Fruit fly (Drosophila melanogaster) whole organism, embryonic: ENCODE data around the gene CG11263.

ENCODE experiments used
- ATbp ChIP-seq: fragments of 200-800 bp; sonication (Bioruptor generic); optimal IDR thresholded peaks from 2 replicates; lab custom pipeline; 2017; ENCODE audit warnings: missing biosample characterization, mild to moderate bottlenecking, missing genetic modification characterization, missing genetic modification reagents
- Abd-B ChIP-seq: fragments of 200-800 bp; sonication (Bioruptor generic); optimal IDR thresholded peaks from 2 replicates; lab custom pipeline; 2018; ENCODE audit warnings: missing biosample characterization, mild to moderate bottlenecking, missing genetic modification characterization, moderate library complexity
- Awh ChIP-seq: fragments of 200-800 bp; sonication (Bioruptor generic); IDR thresholded peaks from 2 replicates; pipeline ENCODE4, ENCODE4 v1.3.6; 2022; ENCODE audit warnings: missing biosample characterization, missing genetic modification characterization
- CG1024 ChIP-seq: fragments of 200-800 bp; sonication (Bioruptor generic); IDR thresholded peaks from 2 replicates; pipeline ENCODE4 v1.3.6; 2022; ENCODE audit warnings: missing biosample characterization, missing genetic modification characterization
- CG12744 ChIP-seq: fragments of 200-800 bp; sonication (Bioruptor generic); optimal IDR thresholded peaks from 2 replicates; lab custom pipeline; 2016; ENCODE audit warnings: missing biosample characterization, missing genetic modification characterization
- CG12769 ChIP-seq: fragments of 200-800 bp; sonication (Bioruptor generic); optimal IDR thresholded peaks from 2 replicates; lab custom pipeline; 2019; ENCODE audit warnings: missing biosample characterization, mild to moderate bottlenecking, missing genetic modification characterization, moderate library complexity
- CG1529 ChIP-seq: fragments of 200-800 bp; sonication (Bioruptor generic); optimal IDR thresholded peaks from 3 replicates; lab custom pipeline; 2018; ENCODE audit warnings: missing biosample characterization, missing genetic modification characterization
- CG15514 ChIP-seq: fragments of 200-800 bp; sonication (Bioruptor generic); optimal IDR thresholded peaks from 3 replicates; lab custom pipeline; 2017; ENCODE audit warnings: missing biosample characterization, missing genetic modification characterization, mild to moderate bottlenecking, moderate library complexity, missing genetic modification reagents
- CG17612 ChIP-seq: fragments of 200-800 bp; sonication (Bioruptor generic); IDR thresholded peaks from 2 replicates; pipeline ENCODE4 v1.3.6; 2022; ENCODE audit warnings: missing biosample characterization, missing genetic modification characterization
- CG2202 ChIP-seq: fragments of 200-800 bp; sonication (Bioruptor generic); optimal IDR thresholded peaks from 2 replicates; lab custom pipeline; 2018; ENCODE audit warnings: missing biosample characterization, mild to moderate bottlenecking, missing genetic modification characterization
- CG34376 ChIP-seq: fragments of 200-800 bp; sonication (Bioruptor generic); optimal IDR thresholded peaks from 2 replicates; lab custom pipeline; 2018; ENCODE audit warnings: missing biosample characterization, mild to moderate bottlenecking, missing genetic modification characterization
- CG3838 ChIP-seq: fragments of 200-800 bp; sonication (Bioruptor generic); optimal IDR thresholded peaks from 3 replicates; lab custom pipeline; 2016; ENCODE audit warnings: missing biosample characterization, missing genetic modification characterization
- CG4424 ChIP-seq: fragments of 200-800 bp; sonication (Bioruptor generic); optimal IDR thresholded peaks from 3 replicates; lab custom pipeline; 2016; ENCODE audit warnings: missing biosample characterization, missing genetic modification characterization
- CG6683 ChIP-seq: fragments of 200-800 bp; sonication (Bioruptor generic); optimal IDR thresholded peaks from 2 replicates; lab custom pipeline; 2017; ENCODE audit warnings: missing biosample characterization, mild to moderate bottlenecking, missing genetic modification characterization, missing genetic modification reagents
- CG6813 ChIP-seq: fragments of 200-800 bp; sonication (Bioruptor generic); optimal IDR thresholded peaks from 2 replicates; lab custom pipeline; 2017; ENCODE audit warnings: missing biosample characterization, missing genetic modification characterization, mild to moderate bottlenecking, moderate library complexity, missing genetic modification reagents
- CG7839 ChIP-seq: fragments of 200-800 bp; sonication (Bioruptor generic); optimal IDR thresholded peaks from 3 replicates; lab custom pipeline; 2018; ENCODE audit warnings: missing biosample characterization, mild to moderate bottlenecking, missing genetic modification characterization, moderate library complexity
- CG7928 ChIP-seq: fragments of 200-800 bp; sonication (Bioruptor generic); optimal IDR thresholded peaks from 2 replicates; lab custom pipeline; 2017; ENCODE audit warnings: missing biosample characterization, mild to moderate bottlenecking, missing genetic modification characterization
- CG8765 ChIP-seq: fragments of 200-800 bp; sonication (Bioruptor generic); IDR thresholded peaks from 2 replicates; pipeline ENCODE4 v1.3.6; 2022; ENCODE audit warnings: missing biosample characterization, missing genetic modification characterization
- Dbx ChIP-seq: fragments of 200-800 bp; sonication (Bioruptor generic); IDR thresholded peaks from 3 replicates; pipeline ENCODE4 v1.3.6; 2022; ENCODE audit warnings: missing biosample characterization, missing genetic modification characterization
- Doc2 ChIP-seq: fragments of 200-800 bp; sonication (Bioruptor generic); IDR thresholded peaks from 2 replicates; pipeline ENCODE4 v1.3.6; 2022; ENCODE audit warnings: missing biosample characterization, missing genetic modification characterization
- Fer3 ChIP-seq: fragments of 200-800 bp; sonication (Bioruptor generic); optimal IDR thresholded peaks from 2 replicates; lab custom pipeline; 2018; ENCODE audit warnings: missing biosample characterization, mild to moderate bottlenecking, missing genetic modification characterization, moderate library complexity
- H15 ChIP-seq: fragments of 200-800 bp; sonication (Bioruptor generic); IDR thresholded peaks from 3 replicates; pipeline ENCODE4 v1.3.6; 2022; ENCODE audit warnings: missing biosample characterization, missing genetic modification characterization
- HLH4C ChIP-seq: fragments of 200-800 bp; sonication (Bioruptor generic); IDR thresholded peaks from 3 replicates; pipeline ENCODE4 v1.3.6; 2022; ENCODE audit warnings: missing biosample characterization, missing genetic modification characterization; ENCODE audit not compliant: partially characterized antibody
- Lpt ChIP-seq: fragments of >200 bp; optimal IDR thresholded peaks from 2 replicates; lab custom pipeline; 2018; ENCODE audit warnings: missing biosample characterization, missing genetic modification characterization
- Max ChIP-seq: fragments of 200-800 bp; sonication (Bioruptor generic); optimal IDR thresholded peaks from 2 replicates; lab custom pipeline; 2016; ENCODE audit warnings: missing biosample characterization, mild to moderate bottlenecking, missing genetic modification characterization
- Ptx1 ChIP-seq: fragments of 200-800 bp; sonication (Bioruptor generic); IDR thresholded peaks from 2 replicates; pipeline ENCODE4 v1.3.6; 2022; ENCODE audit warnings: missing biosample characterization, missing genetic modification characterization
- Rx ChIP-seq: fragments of 200-800 bp; sonication (Bioruptor generic); IDR thresholded peaks from 2 replicates; pipeline ENCODE4 v1.3.6; 2022; ENCODE audit warnings: missing biosample characterization, missing genetic modification characterization
- Sry-δ ChIP-seq: fragments of 200-800 bp; sonication (Bioruptor generic); optimal IDR thresholded peaks from 2 replicates; lab custom pipeline; 2016; ENCODE audit warnings: missing biosample characterization, missing genetic modification characterization
- YL-1 ChIP-seq: fragments of 200-800 bp; sonication (Bioruptor generic); optimal IDR thresholded peaks from 3 replicates; lab custom pipeline; 2017; ENCODE audit warnings: missing biosample characterization, mild to moderate bottlenecking, missing genetic modification characterization
- al ChIP-seq: fragments of 200-800 bp; sonication (Bioruptor generic); IDR thresholded peaks from 2 replicates; pipeline ENCODE4 v1.3.6; 2022; ENCODE audit warnings: missing biosample characterization, missing genetic modification characterization
- amos ChIP-seq: fragments of 200-800 bp; sonication (Bioruptor generic); IDR thresholded peaks from 2 replicates; pipeline ENCODE4 v1.3.6; 2022; ENCODE audit warnings: missing biosample characterization, missing genetic modification characterization; ENCODE audit not compliant: partially characterized antibody
- ash1 ChIP-seq: fragments of 200-800 bp; sonication (Bioruptor generic); optimal IDR thresholded peaks from 2 replicates; lab custom pipeline; 2018; ENCODE audit warnings: missing biosample characterization, mild to moderate bottlenecking, missing genetic modification characterization
- cato ChIP-seq: fragments of 200-800 bp; sonication (Bioruptor generic); optimal IDR thresholded peaks from 2 replicates; lab custom pipeline; 2016; ENCODE audit warnings: missing biosample characterization, missing genetic modification characterization, borderline replicate concordance
- cg ChIP-seq: fragments of 200-800 bp; sonication (Bioruptor generic); optimal IDR thresholded peaks from 3 replicates; lab custom pipeline; 2019; ENCODE audit warnings: missing biosample characterization, mild to moderate bottlenecking, missing genetic modification characterization, moderate library complexity
- chif ChIP-seq, 2 experiments: fragments of 200-800 bp; sonication (Bioruptor generic); optimal IDR thresholded peaks; 3 replicates each; lab custom pipeline; 2016; ENCODE audit warnings: missing biosample characterization in 2 of 2, missing genetic modification characterization in 2 of 2
- dimm ChIP-seq: fragments of 200-800 bp; sonication (Bioruptor generic); IDR thresholded peaks from 2 replicates; pipeline ENCODE4 v1.3.6; 2022; ENCODE audit warnings: missing biosample characterization, missing genetic modification characterization
- dm ChIP-seq: fragments of 200-800 bp; sonication (Bioruptor generic); optimal IDR thresholded peaks from 3 replicates; lab custom pipeline; 2016; ENCODE audit warnings: missing biosample characterization, missing genetic modification characterization
- fd102C ChIP-seq: fragments of 200-800 bp; sonication (Bioruptor generic); optimal IDR thresholded peaks from 2 replicates; lab custom pipeline; 2018; ENCODE audit warnings: missing biosample characterization, mild to moderate bottlenecking, missing genetic modification characterization, moderate library complexity
- gcm2 ChIP-seq: fragments of 200-800 bp; sonication (Bioruptor generic); optimal IDR thresholded peaks from 2 replicates; lab custom pipeline; 2016; ENCODE audit warnings: missing biosample characterization, missing genetic modification characterization
- grn ChIP-seq: fragments of 200-800 bp; sonication (Bioruptor generic); optimal IDR thresholded peaks from 3 replicates; lab custom pipeline; 2017; ENCODE audit warnings: missing biosample characterization, missing genetic modification characterization
- ind ChIP-seq: fragments of 200-800 bp; sonication (Bioruptor generic); optimal IDR thresholded peaks from 3 replicates; lab custom pipeline; 2016; ENCODE audit warnings: missing biosample characterization, missing genetic modification characterization
- lov ChIP-seq, 2 experiments: fragments of 200-800 bp in 1 of 2; fragments of >200 bp in 1 of 2; sonication (Bioruptor generic) in 1 of 2; IDR thresholded peaks in 1 of 2; optimal IDR thresholded peaks in 1 of 2; 2 replicates in 1 of 2; 3 replicates in 1 of 2; pipeline versions ENCODE4 v1.3.6 to Lab custom; 2017 to 2022; ENCODE audit warnings: missing biosample characterization in 1 of 2, missing genetic modification characterization in 1 of 2
- nerfin-2 ChIP-seq: fragments of 200-800 bp; sonication (Bioruptor generic); IDR thresholded peaks from 2 replicates; pipeline ENCODE4 v1.3.6; 2022; ENCODE audit warnings: missing biosample characterization, missing genetic modification characterization; ENCODE audit not compliant: partially characterized antibody
- pho ChIP-seq: fragments of 200-800 bp; sonication (Bioruptor generic); optimal IDR thresholded peaks from 2 replicates; lab custom pipeline; 2016; ENCODE audit warnings: missing biosample characterization, missing genetic modification characterization
- run ChIP-seq: fragments of 200-800 bp; sonication (Bioruptor generic); optimal IDR thresholded peaks from 3 replicates; lab custom pipeline; 2018; ENCODE audit warnings: missing biosample characterization, mild to moderate bottlenecking, missing genetic modification characterization
- slou ChIP-seq: fragments of 200-800 bp; sonication (Bioruptor generic); optimal IDR thresholded peaks from 3 replicates; lab custom pipeline; 2016; ENCODE audit warnings: missing biosample characterization, missing genetic modification characterization
- tin ChIP-seq: fragments of 200-800 bp; sonication (Bioruptor generic); optimal IDR thresholded peaks from 3 replicates; lab custom pipeline; 2016; ENCODE audit warnings: missing biosample characterization, missing genetic modification characterization
- tup ChIP-seq: fragments of 200-800 bp; sonication (Bioruptor generic); optimal IDR thresholded peaks from 2 replicates; lab custom pipeline; 2016; ENCODE audit warnings: missing biosample characterization, mild to moderate bottlenecking, missing genetic modification characterization, moderate library complexity
- yki ChIP-seq: fragments of >200 bp; optimal IDR thresholded peaks from 3 replicates; lab custom pipeline; 2018

Gene CG11263

dm6 chr3L:13041292-13042067, 34.9 kb downstream of the CG11263 start, which contains the start of gene RpS4 (continued):
- TF ChIP-seq chif (GFP tag; optimal IDR thresholded peaks at IDR 0.05; lab: Kevin White, UChicago) (peak; percentile 76 to 77), al (GFP tag; lab: Robert Waterston, UW) (peak; percentile 67), CG15514 (GFP tag; lab: Kevin White, UChicago) (peak; percentile 92), Ptx1 (GFP tag; lab: Robert Waterston, UW) (peak; percentile 73), CG1529 (peak; percentile 89), dm (peak; percentile 98), nerfin-2 (GFP tag; lab: Robert Waterston, UW) (no peak), CG6683 (GFP tag; lab: Kevin White, UChicago) (peak; percentile 83), Dbx (GFP tag; lab: Robert Waterston, UW) (peak; percentile 91), CG12744 (peak; percentile 79), HLH4C (peak; percentile 35; the same call in 1 of the 3 replicates), Max (peak; percentile 87), Abd-B (GFP tag; lab: Kevin White, UChicago) (peak; percentile 86), CG7928 (peak; percentile 73), cg (GFP tag; lab: Kevin White, UChicago) (no peak), YL-1 (peak; percentile 99), CG2202 (tag; lab: Kevin White, UChicago) (peak; percentile 91), CG4424 (GFP tag; lab: Kevin White, UChicago) (peak; percentile 80), tup (GFP tag; lab: Kevin White, UChicago) (peak; percentile 28), amos (GFP tag; lab: Robert Waterston, UW) (peak; percentile 58), H15 (GFP tag; lab: Robert Waterston, UW) (peak; percentile 81), fd102C (GFP tag; lab: Kevin White, UChicago) (peak; percentile 86), lov (optimal IDR thresholded peaks at IDR 0.05; lab: Kevin White, UChicago) (no peak), lov (GFP tag; IDR thresholded peaks at IDR 0.05; lab: Robert Waterston, UW) (peak; percentile 96), yki (lab: Kevin White, UChicago) (no peak), Fer3 (tag; lab: Kevin White, UChicago) (peak; percentile 89), ind (GFP tag; lab: Kevin White, UChicago) (peak; percentile 70), Doc2 (GFP tag; lab: Robert Waterston, UW) (no peak), Lpt (GFP tag; lab: Kevin White, UChicago) (no peak), CG3838 (GFP tag; lab: Kevin White, UChicago) (peak; percentile 30), CG7839 (tag; lab: Kevin White, UChicago) (peak; percentile 80), tin (peak; percentile 77), CG1024 (peak; percentile 82), CG8765 (GFP tag; lab: Robert Waterston, UW) (peak; percentile 62; the same call in 1 of the 2 replicates), CG6813 (GFP tag; lab: Kevin White, UChicago) (peak; percentile 97), Awh (GFP tag; lab: Robert Waterston, UW) (peak; percentile 92), slou (GFP tag; lab: Kevin White, UChicago) (peak; percentile 73), ash1 (GFP tag; lab: Kevin White, UChicago) (peak; percentile 97), run (tag; lab: Kevin White, UChicago) (peak; percentile 89), cato (peak; percentile 53), CG17612 (GFP tag; lab: Robert Waterston, UW) (peak; percentile 77), dimm (GFP tag; lab: Robert Waterston, UW) (no peak), CG12769 (tag; lab: Kevin White, UChicago) (peak; percentile 86), Rx (GFP tag; lab: Robert Waterston, UW) (peak; percentile 85), ATbp (peak; percentile 94), pho (GFP tag; lab: Kevin White, UChicago) (peak; percentile 83), CG34376 (GFP tag; lab: Kevin White, UChicago) (peak; percentile 99), gcm2 (peak; percentile 94), grn (GFP tag; lab: Kevin White, UChicago) (peak; percentile 73), Sry-δ (GFP tag; lab: Kevin White, UChicago) (peak; percentile 54)
